Fruit fly (Drosophila melanogaster): Measurements from ENCODE around the gene Tsc1.

DNA sequence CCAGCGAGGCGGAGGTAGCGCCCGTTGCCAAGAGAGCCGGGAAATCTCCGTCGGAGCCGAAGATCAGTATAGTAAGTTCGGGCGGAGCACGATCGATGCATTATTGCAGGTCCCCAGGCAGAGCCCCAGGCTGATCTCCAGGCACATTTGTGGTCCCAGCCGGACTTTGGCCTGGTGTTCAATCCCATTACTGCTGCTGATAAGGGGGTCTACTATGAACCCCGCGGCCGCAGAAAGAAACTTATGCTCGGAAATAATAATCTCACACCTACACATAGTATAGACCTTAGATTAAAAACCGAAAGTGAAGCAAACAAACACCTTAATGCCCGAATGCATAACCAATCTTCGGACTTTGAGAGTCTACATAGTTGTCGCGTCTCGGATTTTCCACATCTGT lies 13.1 kb upstream of the Tsc1 start:
- TF ChIP-seq CG33017 (tag; optimal IDR thresholded peaks at IDR 0.05) (no peak), CG7101 (tag; optimal IDR thresholded peaks at IDR 0.05) (no peak), Hr96 (GFP tag; optimal IDR thresholded peaks at IDR 0.05) (no peak), CG7045 (GFP tag; optimal IDR thresholded peaks at IDR 0.05) (no peak)
